Worm (Caenorhabditis elegans) whole organism, mixed stage, embryonic: ENCODE data around the gene str-52.

Experiments used
- lin-13 ChIP-seq: fragments of 150-350 bp; optimal IDR thresholded peaks from 2 replicates; lab custom pipeline; 2014; ENCODE audit warnings: missing biosample characterization, missing genetic modification characterization
- mep-1 ChIP-seq: fragments of 150-350 bp; optimal IDR thresholded peaks from 2 replicates; lab custom pipeline; 2017; ENCODE audit warnings: missing biosample characterization, missing genetic modification reagents, missing genetic modification characterization, inconsistent platforms
- nhr-12 ChIP-seq: fragments of 150-350 bp; optimal IDR thresholded peaks from 2 replicates; lab custom pipeline; 2014; ENCODE audit warnings: missing biosample characterization, missing genetic modification characterization
- nhr-237 ChIP-seq: fragments of 150-350 bp; optimal IDR thresholded peaks from 2 replicates; lab custom pipeline; 2014; ENCODE audit warnings: missing biosample characterization, missing genetic modification characterization
- nhr-28 ChIP-seq: fragments of 150-350 bp; optimal IDR thresholded peaks from 2 replicates; lab custom pipeline; 2014; ENCODE audit warnings: missing biosample characterization, missing genetic modification characterization
- pha-4 ChIP-seq: fragments of 150-350 bp; optimal IDR thresholded peaks from 2 replicates; lab custom pipeline; 2018; ENCODE audit warnings: missing biosample characterization, missing genetic modification reagents, missing genetic modification characterization
- sem-2 ChIP-seq: fragments of 200-800 bp; sonication (Bioruptor generic); optimal IDR thresholded peaks from 2 replicates; lab custom pipeline; 2018; ENCODE audit warnings: mild to moderate bottlenecking, missing genetic modification characterization, missing compliant biosample characterization
- snpc-4 ChIP-seq: fragments of 150-350 bp; optimal IDR thresholded peaks from 2 replicates; lab custom pipeline; 2014; ENCODE audit warnings: missing biosample characterization, missing genetic modification characterization
- unc-39 ChIP-seq: fragments of 150-350 bp; optimal IDR thresholded peaks from 2 replicates; lab custom pipeline; 2014; ENCODE audit warnings: missing biosample characterization, missing genetic modification characterization
- unc-62 ChIP-seq: fragments of 150-350 bp; optimal IDR thresholded peaks from 2 replicates; lab custom pipeline; 2014; ENCODE audit warnings: missing biosample characterization, missing genetic modification reagents, missing genetic modification characterization
- ztf-11 ChIP-seq: fragments of 150-350 bp; optimal IDR thresholded peaks from 2 replicates; lab custom pipeline; 2014; ENCODE audit warnings: missing biosample characterization, missing genetic modification characterization

DNA sequence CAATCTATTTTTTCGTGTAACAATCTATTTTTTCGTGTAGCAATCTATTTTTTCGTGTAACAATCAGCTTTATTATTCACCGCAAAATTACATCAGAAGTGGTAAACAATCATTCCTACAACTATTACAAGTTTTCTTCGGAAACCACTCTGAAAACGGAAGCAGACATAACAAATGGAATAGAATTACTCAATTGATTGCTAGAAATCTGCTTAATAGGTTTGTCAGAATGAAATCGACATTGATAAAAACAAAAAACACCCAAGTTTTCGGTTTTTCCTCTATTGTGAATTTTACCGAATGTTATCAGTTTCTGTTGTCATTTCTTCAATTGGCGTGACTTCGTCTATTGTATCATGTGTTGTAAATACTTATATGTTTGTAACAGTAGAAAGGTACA, 851 bp upstream of the str-52 start, which contains the start of gene srbc-20:
- TF ChIP-seq nhr-12 (tag; lab: Kevin White, UChicago) (no peak), nhr-28 (tag; lab: Kevin White, UChicago) (no peak), unc-62 (no peak), sem-2 (GFP tag; lab: Kevin White, UChicago) (no peak), ztf-11 (no peak), snpc-4 (no peak), nhr-237 (tag; lab: Kevin White, UChicago) (no peak), unc-39 (tag; lab: Kevin White, UChicago) (no peak), pha-4 (no peak), lin-13 (tag; lab: Kevin White, UChicago) (no peak), mep-1 (tag; lab: Kevin White, UChicago) (no peak)
